Worm (Caenorhabditis elegans): ENCODE results near the gene clec-266.

The clec-266 gene

DNA sequence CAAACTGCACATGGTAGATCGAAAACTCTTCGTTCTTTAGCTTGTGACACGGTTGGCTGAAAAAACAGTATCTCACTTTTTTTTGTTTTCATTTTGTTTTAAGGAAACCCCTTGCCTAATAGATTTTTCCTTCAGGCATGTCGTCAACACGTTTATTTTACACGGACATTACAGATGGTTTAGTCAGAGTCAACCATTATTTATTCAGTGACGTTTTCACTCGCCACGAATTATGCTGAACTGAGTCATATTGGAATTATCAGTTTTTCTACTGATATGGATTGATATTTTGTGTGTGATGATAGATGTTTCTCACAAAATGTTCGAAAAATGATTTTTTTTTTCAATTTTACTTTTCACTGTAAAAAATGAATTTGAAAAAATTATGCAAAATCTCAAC, 44.8 kb upstream of the clec-266 start:
- TF ChIP-seq fkh-10 (GFP tag; optimal IDR thresholded peaks at IDR 0.05) (no peak), ceh-14 (tag; optimal IDR thresholded peaks at IDR 0.05) (no peak), madf-2 (tag; optimal IDR thresholded peaks at IDR 0.05) (no peak), ceh-6 (GFP tag; optimal IDR thresholded peaks at IDR 0.05) (no peak), ahr-1 (tag; optimal IDR thresholded peaks at IDR 0.05) (no peak), zip-5 (tag; optimal IDR thresholded peaks at IDR 0.05) (no peak), ceh-45 (GFP tag; IDR thresholded peaks at IDR 0.05) (no peak), dmd-4 (tag; optimal IDR thresholded peaks at IDR 0.05; ENCODE audit: borderline replicate concordance) (no peak), ref-2 (tag; optimal IDR thresholded peaks at IDR 0.05) (no peak), pqm-1 (tag; optimal IDR thresholded peaks at IDR 0.05) (no peak), ceh-24 (tag; optimal IDR thresholded peaks at IDR 0.05) (no peak), unc-86 (tag; optimal IDR thresholded peaks at IDR 0.05) (no peak)

DNA sequence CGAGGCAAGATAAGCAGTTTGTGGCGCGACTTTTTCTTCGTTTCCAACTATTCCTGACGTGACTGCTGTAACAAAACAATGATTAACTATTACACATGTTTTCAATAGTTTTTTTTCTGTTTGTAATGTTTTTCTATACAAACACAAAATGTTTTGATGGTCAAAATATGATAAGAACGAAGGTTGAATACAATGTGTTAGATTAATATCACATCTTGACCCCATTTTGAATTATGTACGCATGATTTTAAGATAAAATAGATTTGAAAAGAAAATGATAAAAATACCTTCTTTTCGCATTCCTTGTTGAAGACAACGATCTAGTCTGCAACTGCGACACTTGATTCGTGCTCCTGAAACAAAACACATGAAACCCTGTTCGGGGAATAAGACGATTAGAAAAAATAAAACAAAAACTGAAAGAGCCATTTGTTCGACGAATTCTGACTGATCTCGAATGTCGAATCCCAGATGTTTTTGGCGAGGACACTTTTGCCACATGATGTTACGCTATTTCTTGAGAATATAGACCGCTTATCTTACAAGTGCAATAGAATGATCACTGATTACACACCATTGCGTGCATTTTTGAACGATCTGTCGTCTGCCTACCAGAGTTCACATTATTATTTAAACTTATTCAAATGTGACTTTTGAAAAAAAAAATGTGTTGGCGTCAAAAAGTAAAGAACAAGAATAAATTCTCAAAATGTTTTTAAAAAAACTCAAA, 42.6 kb upstream of the clec-266 start:
- no peak for TF ChIP-seq sdc-2 (tag; optimal IDR thresholded peaks at IDR 0.05)
- TF ChIP-seq fax-1 (tag; optimal IDR thresholded peaks at IDR 0.05) = no peak
- no peak for TF ChIP-seq ceh-31 (tag; optimal IDR thresholded peaks at IDR 0.05)
- no peak for TF ChIP-seq mec-3 (tag; optimal IDR thresholded peaks at IDR 0.05; ENCODE audit: borderline replicate concordance)
- TF ChIP-seq hlh-6 (tag; optimal IDR thresholded peaks at IDR 0.05) = no peak
- TF ChIP-seq nhr-232 (tag; optimal IDR thresholded peaks at IDR 0.05) = no peak
- no peak for TF ChIP-seq pros-1 (tag; optimal IDR thresholded peaks at IDR 0.05)
- no peak for TF ChIP-seq ceh-18 (tag; optimal IDR thresholded peaks at IDR 0.05)
- TF ChIP-seq ceh-48 (tag; optimal IDR thresholded peaks at IDR 0.05) = no peak
- TF ChIP-seq ztf-16 (tag; optimal IDR thresholded peaks at IDR 0.05) = no peak
- TF ChIP-seq ceh-6 (GFP tag; optimal IDR thresholded peaks at IDR 0.05) = no peak
- TF ChIP-seq gmeb-2 (tag; optimal IDR thresholded peaks at IDR 0.05) = no peak
- no peak for TF ChIP-seq tbx-7 (tag; optimal IDR thresholded peaks at IDR 0.05)
- TF ChIP-seq fkh-10 (GFP tag; optimal IDR thresholded peaks at IDR 0.05) = no peak
- no peak for TF ChIP-seq ceh-24 (tag; optimal IDR thresholded peaks at IDR 0.05)
- TF ChIP-seq rnt-1 (tag; optimal IDR thresholded peaks at IDR 0.05) = no peak
- TF ChIP-seq ets-4 (tag; optimal IDR thresholded peaks at IDR 0.05) = no peak
- TF ChIP-seq lim-6 (tag; optimal IDR thresholded peaks at IDR 0.05) = no peak
- TF ChIP-seq ttx-3 (tag; optimal IDR thresholded peaks at IDR 0.05) = no peak

DNA sequence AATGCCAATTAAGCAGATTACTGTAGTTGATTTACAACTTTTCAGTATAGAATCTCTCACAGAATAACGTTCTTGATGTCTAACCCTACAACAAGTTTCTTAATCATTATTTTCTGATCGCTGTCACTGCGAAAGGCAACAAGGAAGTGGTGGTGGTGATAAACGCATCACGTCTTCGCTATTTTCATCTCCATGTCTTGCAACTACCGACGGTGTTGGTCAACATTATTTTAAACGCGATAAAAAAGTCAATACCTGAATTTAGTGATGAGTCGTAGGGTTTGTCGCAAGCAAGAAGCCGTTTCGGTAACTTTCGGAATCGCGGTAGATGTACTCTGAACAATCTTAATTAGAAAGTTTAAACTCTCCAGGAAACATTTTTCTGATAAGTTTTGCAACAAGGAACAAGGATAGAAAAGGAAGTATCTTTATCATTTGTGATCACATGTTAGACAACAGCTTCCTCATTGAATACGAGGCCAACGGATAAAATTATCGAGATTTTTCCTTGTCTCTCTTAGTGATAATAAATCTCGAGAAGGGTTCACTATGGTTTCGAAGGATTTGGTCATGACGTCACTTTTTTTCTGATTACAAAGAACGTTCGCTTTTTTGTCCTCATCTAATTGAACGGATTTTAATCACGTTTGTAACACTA, 41.2 kb upstream of the clec-266 start:
- no peak for TF ChIP-seq sdc-2 (tag; optimal IDR thresholded peaks at IDR 0.05)
- TF ChIP-seq pag-3 (tag; optimal IDR thresholded peaks at IDR 0.05; ENCODE audit: borderline replicate concordance) = no peak
- TF ChIP-seq syd-9 (tag; optimal IDR thresholded peaks at IDR 0.05) = no peak
- no peak for TF ChIP-seq fkh-6 (tag; optimal IDR thresholded peaks at IDR 0.05)
- TF ChIP-seq ama-1 (optimal IDR thresholded peaks at IDR 0.05) = no peak
- TF ChIP-seq pax-1 (tag; optimal IDR thresholded peaks at IDR 0.05) = no peak
- no peak for TF ChIP-seq F13H6.1 (tag; optimal IDR thresholded peaks at IDR 0.05)
- TF ChIP-seq ceh-9 (tag; optimal IDR thresholded peaks at IDR 0.05) = no peak
- TF ChIP-seq rnt-1 (tag; optimal IDR thresholded peaks at IDR 0.05) = no peak
- no peak for TF ChIP-seq Y22D7AL.16 (tag; optimal IDR thresholded peaks at IDR 0.05)
- no peak for TF ChIP-seq ceh-30 (tag; optimal IDR thresholded peaks at IDR 0.05)
- TF ChIP-seq hlh-8 (tag; optimal IDR thresholded peaks at IDR 0.05) = no peak

DNA sequence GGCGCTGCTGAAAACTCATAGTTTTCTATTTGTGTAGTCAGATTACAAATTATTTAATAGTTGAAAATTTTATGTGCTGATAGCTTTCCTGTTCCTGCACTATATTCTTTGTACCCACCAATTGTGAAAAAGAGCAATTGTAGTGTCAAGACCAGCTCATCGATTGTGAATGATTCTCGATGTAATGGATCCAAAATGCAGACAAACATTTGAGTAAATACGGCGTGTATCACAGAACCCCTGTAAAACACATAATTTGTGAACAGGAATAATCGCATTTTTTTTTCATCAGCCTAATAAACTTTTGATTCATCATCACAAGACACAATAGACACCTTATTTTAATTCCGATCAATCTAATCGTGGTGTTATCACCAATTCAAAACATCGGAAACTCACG, 39.6 kb upstream of the clec-266 start:
- TF ChIP-seq ets-4 (tag; optimal IDR thresholded peaks at IDR 0.05) (no peak), ceh-9 (tag; optimal IDR thresholded peaks at IDR 0.05) (no peak), nhr-11 (tag; optimal IDR thresholded peaks at IDR 0.05) (no peak), gmeb-2 (tag; optimal IDR thresholded peaks at IDR 0.05) (no peak), F13H6.1 (tag; optimal IDR thresholded peaks at IDR 0.05) (no peak), pax-1 (tag; optimal IDR thresholded peaks at IDR 0.05) (no peak), fax-1 (tag; optimal IDR thresholded peaks at IDR 0.05) (no peak), ceh-45 (GFP tag; IDR thresholded peaks at IDR 0.05) (no peak), pat-9 (tag; optimal IDR thresholded peaks at IDR 0.05) (no peak), pha-4 (tag; optimal IDR thresholded peaks at IDR 0.05) (no peak), hlh-13 (GFP tag; optimal IDR thresholded peaks at IDR 0.05) (no peak), rnt-1 (tag; optimal IDR thresholded peaks at IDR 0.05) (no peak), ahr-1 (tag; optimal IDR thresholded peaks at IDR 0.05) (no peak), elt-2 (tag; optimal IDR thresholded peaks at IDR 0.05) (no peak), K02D7.2 (tag; optimal IDR thresholded peaks at IDR 0.05) (no peak)
